Worm (Caenorhabditis elegans) whole organism, L1 larva: Measurements from ENCODE around the gene ZK1128.1.
A peak's percentile ranks its signal among the peaks of the same experiment; 100 is the strongest.

Source experiments
- C34B4.2 ChIP-seq: sonication (generic microtip); optimal IDR thresholded peaks from 2 replicates; lab custom pipeline; 2017; ENCODE audit warnings: mild to moderate bottlenecking, missing genetic modification characterization, missing compliant biosample characterization
- ceh-82 ChIP-seq, 3 experiments: fragments of 150-350 bp in 1 of 3; sonication (generic microtip) in 2 of 3; optimal IDR thresholded peaks; 2 replicates each; lab custom pipeline; 2014 to 2017; ENCODE audit warnings: missing biosample characterization in 3 of 3, missing genetic modification characterization in 3 of 3
- elt-2 ChIP-seq: sonication (generic microtip); optimal IDR thresholded peaks from 2 replicates; lab custom pipeline; 2016; ENCODE audit warnings: missing genetic modification characterization, mild to moderate bottlenecking, inconsistent platforms, missing compliant biosample characterization, missing genetic modification reagents
- mdl-1 ChIP-seq, 2 experiments: fragments of 150-350 bp; optimal IDR thresholded peaks; 2 replicates each; lab custom pipeline; 2014 to 2017; ENCODE audit warnings: missing biosample characterization in 2 of 2, missing genetic modification characterization in 2 of 2, inconsistent platforms in 1 of 2
- nhr-11 ChIP-seq: fragments of 150-350 bp; optimal IDR thresholded peaks from 2 replicates; lab custom pipeline; 2014; ENCODE audit warnings: missing biosample characterization, missing genetic modification characterization
- nhr-19 ChIP-seq: fragments of 200-800 bp; sonication (Bioruptor generic); conservative IDR thresholded peaks from 2 replicates; pipeline ENCODE4 v1.3.6; 2022; ENCODE audit warnings: missing genetic modification characterization, missing compliant biosample characterization
- nhr-71 ChIP-seq: sonication (generic microtip); optimal IDR thresholded peaks from 2 replicates; lab custom pipeline; 2016; ENCODE audit warnings: mild to moderate bottlenecking, missing genetic modification characterization, moderate library complexity, missing compliant biosample characterization
- unc-62 ChIP-seq: fragments of 150-350 bp; optimal IDR thresholded peaks from 2 replicates; lab custom pipeline; 2014; ENCODE audit warnings: missing biosample characterization, missing genetic modification reagents, missing genetic modification characterization
- ztf-11 ChIP-seq, 2 experiments: sonication (generic microtip); optimal IDR thresholded peaks; 2 replicates each; lab custom pipeline; 2016 to 2017; ENCODE audit warnings: missing genetic modification characterization in 2 of 2, missing biosample characterization in 1 of 2, missing compliant biosample characterization in 1 of 2

DNA sequence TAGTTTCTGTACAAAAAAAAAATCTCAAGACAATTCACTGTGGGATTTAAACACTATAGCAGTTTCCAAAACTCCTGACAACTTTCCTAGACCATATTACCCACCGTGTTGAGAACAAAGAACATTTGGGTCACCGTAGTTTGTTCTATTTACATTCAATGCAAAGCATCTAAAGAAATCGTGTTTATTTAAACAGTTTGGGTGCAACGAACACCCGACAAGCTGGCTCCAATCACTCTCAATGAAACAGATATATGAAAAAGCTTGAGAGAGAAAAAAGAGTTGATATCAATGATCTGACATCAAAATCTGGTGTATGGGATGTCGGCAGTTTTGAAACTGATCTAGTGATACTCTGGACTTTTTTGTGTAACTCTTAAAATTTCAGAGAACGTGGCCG is 40.4 kb upstream of the ZK1128.1 start:
- peak; percentile 22; the same call in 1 of the 2 replicates for TF ChIP-seq nhr-19 (GFP tag; lab: Robert Waterston, UW)
- no peak for TF ChIP-seq mdl-1 (tag; optimal IDR thresholded peaks at IDR 0.05; lab: Kevin White, UChicago)
- TF ChIP-seq nhr-71 (tag; lab: Kevin White, UChicago) = peak; percentile 73
- TF ChIP-seq elt-2 (tag; lab: Kevin White, UChicago) = no peak
- no peak for TF ChIP-seq ztf-11 (tag; optimal IDR thresholded peaks at IDR 0.05; lab: Kevin White, UChicago)
- no peak for TF ChIP-seq C34B4.2 (tag; lab: Kevin White, UChicago)
- no peak for TF ChIP-seq unc-62
- TF ChIP-seq ceh-82 (tag; optimal IDR thresholded peaks at IDR 0.05; lab: Kevin White, UChicago) = no peak
- TF ChIP-seq nhr-11 (tag; lab: Kevin White, UChicago) = no peak
